Worm (Caenorhabditis elegans): Measurements from ENCODE around the gene mfsd-8.
A peak's percentile ranks its signal among the peaks of the same experiment; 100 is the strongest.

The mfsd-8 gene

ce11 chrIII:3279304-3279703 is 2.8 kb upstream of the mfsd-8 start (continued):
- peak; percentile 72 for TF ChIP-seq aly-2 (tag; optimal IDR thresholded peaks at IDR 0.05)
- peak; percentile 92 for TF ChIP-seq nhr-47 (tag; optimal IDR thresholded peaks at IDR 0.05)
- TF ChIP-seq sox-4 (tag; optimal IDR thresholded peaks at IDR 0.05): peak; percentile 18
- TF ChIP-seq mef-2 (tag; optimal IDR thresholded peaks at IDR 0.05): no peak
- no peak for TF ChIP-seq tlp-1 (tag; optimal IDR thresholded peaks at IDR 0.05)
- TF ChIP-seq zip-4 (GFP tag; optimal IDR thresholded peaks at IDR 0.05): peak; percentile 57
- peak; percentile 91 for TF ChIP-seq nhr-19 (GFP tag; conservative IDR thresholded peaks at IDR 0.05)
- no peak for TF ChIP-seq ceh-63 (GFP tag; optimal IDR thresholded peaks at IDR 0.05)
- no peak for TF ChIP-seq pag-3 (tag; optimal IDR thresholded peaks at IDR 0.05; ENCODE audit: borderline replicate concordance, insufficient read depth)
- no peak for TF ChIP-seq C34B4.2 (tag; optimal IDR thresholded peaks at IDR 0.05)
- no peak for TF ChIP-seq egl-27 (tag; optimal IDR thresholded peaks at IDR 0.05)
- no peak for TF ChIP-seq ceh-90 (tag; optimal IDR thresholded peaks at IDR 0.05)
- TF ChIP-seq rnt-1 (tag; optimal IDR thresholded peaks at IDR 0.05): peak; percentile 85
- peak; percentile 46 for TF ChIP-seq blmp-1 (tag; optimal IDR thresholded peaks at IDR 0.05)
- peak; percentile 93 for TF ChIP-seq swsn-7 (tag; optimal IDR thresholded peaks at IDR 0.05)
- TF ChIP-seq nhr-90 (tag; optimal IDR thresholded peaks at IDR 0.05; ENCODE audit: poor library complexity): peak; percentile 94
- TF ChIP-seq mdl-1 (tag; optimal IDR thresholded peaks at IDR 0.05): no peak
- TF ChIP-seq aha-1 (tag; optimal IDR thresholded peaks at IDR 0.05): peak; percentile 52
- TF ChIP-seq snpc-4 (tag; optimal IDR thresholded peaks at IDR 0.05): peak; percentile 46
- TF ChIP-seq ztf-4 (tag; optimal IDR thresholded peaks at IDR 0.05): peak; percentile 79
- peak; percentile 85 for TF ChIP-seq tbx-2 (tag; optimal IDR thresholded peaks at IDR 0.05)
- TF ChIP-seq nhr-77 (tag; optimal IDR thresholded peaks at IDR 0.05): peak; percentile 40
- TF ChIP-seq pax-3 (tag; optimal IDR thresholded peaks at IDR 0.05): peak; percentile 76
- peak; percentile 31 for TF ChIP-seq C04F5.9 (tag; optimal IDR thresholded peaks at IDR 0.05)
- TF ChIP-seq dsc-1 (tag; optimal IDR thresholded peaks at IDR 0.05): peak; percentile 82
- TF ChIP-seq sptf-1 (tag; optimal IDR thresholded peaks at IDR 0.05): no peak
- peak; percentile 46 to 83 (median 57) for TF ChIP-seq ceh-82 (tag; optimal IDR thresholded peaks at IDR 0.05)
- peak; percentile 93 for TF ChIP-seq lin-14 (GFP tag; optimal IDR thresholded peaks at IDR 0.05)
- TF ChIP-seq mab-9 (GFP tag; IDR thresholded peaks at IDR 0.05): peak; percentile 66
- peak; percentile 22 for TF ChIP-seq fkh-4 (tag; optimal IDR thresholded peaks at IDR 0.05; ENCODE audit: borderline replicate concordance)
- TF ChIP-seq lin-13 (GFP tag; optimal IDR thresholded peaks at IDR 0.05): peak; percentile 66
- TF ChIP-seq alr-1 (tag; optimal IDR thresholded peaks at IDR 0.05; ENCODE audit: borderline replicate concordance): no peak
- TF ChIP-seq lin-35 (GFP tag; optimal IDR thresholded peaks at IDR 0.05): peak; percentile 57 to 86
- peak; percentile 72 for TF ChIP-seq isw-1 (GFP tag; IDR thresholded peaks at IDR 0.05)
- TF ChIP-seq mep-1 (tag; optimal IDR thresholded peaks at IDR 0.05): peak; percentile 90
- peak; percentile 86 for TF ChIP-seq jun-1 (tag; optimal IDR thresholded peaks at IDR 0.05)
- TF ChIP-seq unc-98 (GFP tag; IDR thresholded peaks at IDR 0.05): no peak; the same call in 1 of the 2 replicates
- no peak for TF ChIP-seq nhr-84 (tag; optimal IDR thresholded peaks at IDR 0.05)
- TF ChIP-seq ces-1 (GFP tag; optimal IDR thresholded peaks at IDR 0.05): no peak
- TF ChIP-seq ceh-88 (GFP tag; IDR thresholded peaks at IDR 0.05): no peak
- peak; percentile 52 to 69 (median 53) for TF ChIP-seq dpl-1 (GFP tag; optimal IDR thresholded peaks at IDR 0.05)

- TF ChIP-seq nhr-76 (tag; optimal IDR thresholded peaks at IDR 0.05) (no peak), F16B12.6 (tag; optimal IDR thresholded peaks at IDR 0.05) (peak; percentile 40), efl-1 (optimal IDR thresholded peaks at IDR 0.05) (peak; percentile 39 to 51), efl-1 (GFP tag; optimal IDR thresholded peaks at IDR 0.05 in 1 of 2) (peak; percentile 59 to 94), snu-23 (GFP tag; optimal IDR thresholded peaks at IDR 0.05) (peak; percentile 39), blmp-1 (tag; optimal IDR thresholded peaks at IDR 0.05) (peak; percentile 25), mep-1 (tag; optimal IDR thresholded peaks at IDR 0.05) (peak; percentile 55), fkh-10 (GFP tag; optimal IDR thresholded peaks at IDR 0.05) (no peak), skn-1 (tag; optimal IDR thresholded peaks at IDR 0.05) (peak; percentile 1), unc-62 (GFP tag; optimal IDR thresholded peaks at IDR 0.05) (no peak), tbx-2 (tag; optimal IDR thresholded peaks at IDR 0.05) (peak; percentile 18), tlp-1 (tag; optimal IDR thresholded peaks at IDR 0.05) (no peak), mab-9 (GFP tag; IDR thresholded peaks at IDR 0.05) (no peak), nhr-237 (tag; optimal IDR thresholded peaks at IDR 0.05) (no peak), lin-35 (GFP tag; optimal IDR thresholded peaks at IDR 0.05) (peak; percentile 38 to 45), nhr-19 (GFP tag; conservative IDR thresholded peaks at IDR 0.05) (0 out of 2 replicates have a peak, but pooled peaks have one; percentile 3), aha-1 (tag; optimal IDR thresholded peaks at IDR 0.05) (no peak), dpl-1 (GFP tag; optimal IDR thresholded peaks at IDR 0.05) (peak in 2 of 3 experiments; percentile 30 to 56), lin-39 (tag; optimal IDR thresholded peaks at IDR 0.05) (no peak), lsy-2 (tag; optimal IDR thresholded peaks at IDR 0.05) (peak; percentile 53 to 62), pax-3 (tag; optimal IDR thresholded peaks at IDR 0.05) (no peak)
These were observed 12.2 kb downstream of the mfsd-8 start, which contains the start of the genes Y53G8AR.8 and Y53G8AR.6 for ce11 chrIII:3294283-3294793. TSS of gene Y53G8AR.8 (minus strand) at chrIII:3294330. TSS of gene Y53G8AR.6 (plus strand) at chrIII:3294743.
